Worm (Caenorhabditis elegans) whole organism, late embryonic: ENCODE measurements around the gene Y43F8B.13.

ENCODE experiments used
- C38D4.7 ChIP-seq: fragments of 200-800 bp; sonication (Bioruptor generic); optimal IDR thresholded peaks from 2 replicates; lab custom pipeline; 2018; ENCODE audit warnings: mild to moderate bottlenecking, missing genetic modification characterization, moderate library complexity, missing compliant biosample characterization
- ceh-18 ChIP-seq: sonication (generic microtip); optimal IDR thresholded peaks from 2 replicates; lab custom pipeline; 2016; ENCODE audit warnings: missing genetic modification characterization, missing compliant biosample characterization
- che-1 ChIP-seq: sonication (generic microtip); optimal IDR thresholded peaks from 2 replicates; lab custom pipeline; 2016; ENCODE audit warnings: mild to moderate bottlenecking, missing genetic modification characterization, missing compliant biosample characterization
- elt-2 ChIP-seq: sonication (generic microtip); optimal IDR thresholded peaks from 2 replicates; lab custom pipeline; 2016; ENCODE audit warnings: missing genetic modification reagents, missing genetic modification characterization, missing compliant biosample characterization
- ets-4 ChIP-seq: sonication (generic microtip); optimal IDR thresholded peaks from 2 replicates; lab custom pipeline; 2016; ENCODE audit warnings: missing genetic modification characterization, missing compliant biosample characterization
- hlh-15 ChIP-seq: sonication (generic microtip); optimal IDR thresholded peaks from 2 replicates; lab custom pipeline; 2016; ENCODE audit warnings: missing genetic modification characterization, missing compliant biosample characterization
- hlh-6 ChIP-seq: sonication (generic microtip); optimal IDR thresholded peaks from 2 replicates; lab custom pipeline; 2016; ENCODE audit warnings: missing genotype, missing genetic modification characterization, missing compliant biosample characterization
- nfya-1 ChIP-seq: sonication (generic microtip); optimal IDR thresholded peaks from 2 replicates; lab custom pipeline; 2017; ENCODE audit warnings: missing genetic modification characterization, mild to moderate bottlenecking, missing compliant biosample characterization, antibody characterized with exemption, moderate library complexity
- nhr-11 ChIP-seq: fragments of 150-350 bp; optimal IDR thresholded peaks from 2 replicates; lab custom pipeline; 2014; ENCODE audit warnings: missing biosample characterization, missing genetic modification characterization
- nhr-232 ChIP-seq: sonication (generic microtip); optimal IDR thresholded peaks from 2 replicates; lab custom pipeline; 2016; ENCODE audit warnings: missing genetic modification characterization, missing compliant biosample characterization
- pha-4 ChIP-seq: fragments of 150-350 bp; optimal IDR thresholded peaks from 2 replicates; lab custom pipeline; 2018; ENCODE audit warnings: missing biosample characterization, missing genetic modification reagents, missing genetic modification characterization
- pqm-1 ChIP-seq: sonication (generic microtip); optimal IDR thresholded peaks from 2 replicates; lab custom pipeline; 2016; ENCODE audit warnings: missing genetic modification characterization, missing compliant biosample characterization
- rnt-1 ChIP-seq: sonication (generic microtip); optimal IDR thresholded peaks from 2 replicates; lab custom pipeline; 2016; ENCODE audit warnings: missing genetic modification characterization, missing compliant biosample characterization
- unc-86 ChIP-seq: sonication (generic microtip); optimal IDR thresholded peaks from 2 replicates; lab custom pipeline; 2016; ENCODE audit warnings: missing genetic modification characterization, missing compliant biosample characterization

DNA sequence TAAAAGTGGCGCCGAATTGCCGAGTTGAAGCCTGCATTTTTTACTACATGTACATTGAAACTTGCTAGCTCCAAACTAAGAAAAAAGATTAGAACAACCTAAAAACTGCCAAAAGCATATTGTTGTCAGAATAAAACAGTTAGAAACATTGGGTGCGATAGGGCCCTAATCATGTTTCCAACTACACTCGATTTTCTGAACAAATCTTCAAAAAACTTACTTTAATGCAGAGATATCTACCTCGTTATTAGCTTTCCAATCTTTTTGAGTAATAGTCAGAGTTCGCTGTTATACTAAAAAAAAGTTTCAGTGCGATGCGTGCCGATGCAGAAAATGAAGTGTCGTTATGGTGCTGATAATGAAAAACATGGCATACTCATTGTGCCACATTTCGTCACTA is at the start of gene Y43F8B.13, which contains the start of gene Y43F8B.14:
- no peak for TF ChIP-seq rnt-1 (tag; lab: Kevin White, UChicago)
- no peak for TF ChIP-seq pha-4 (tag; lab: Kevin White, UChicago)
- TF ChIP-seq nfya-1 (tag; lab: Kevin White, UChicago): no peak
- TF ChIP-seq C38D4.7: no peak
- TF ChIP-seq nhr-11 (tag; lab: Kevin White, UChicago): no peak
- no peak for TF ChIP-seq nhr-232
- TF ChIP-seq unc-86: no peak
- TF ChIP-seq ceh-18 (tag; lab: Kevin White, UChicago): no peak
- TF ChIP-seq hlh-6 (tag; lab: Kevin White, UChicago): no peak
- TF ChIP-seq ets-4 (tag; lab: Kevin White, UChicago): no peak
- no peak for TF ChIP-seq pqm-1
- no peak for TF ChIP-seq elt-2 (tag; lab: Kevin White, UChicago)
- no peak for TF ChIP-seq che-1
- TF ChIP-seq hlh-15 (tag; lab: Kevin White, UChicago): no peak
